Worm (Caenorhabditis elegans) whole organism, L4 larva: ENCODE measurements around the gene Y38H6C.20.

Source experiments
- ama-1 ChIP-seq: fragments of 150-350 bp; optimal IDR thresholded peaks from 2 replicates; lab custom pipeline; 2014; ENCODE audit warnings: inconsistent platforms, mixed read lengths
- egl-27 ChIP-seq: sonication (generic microtip); optimal IDR thresholded peaks from 3 replicates; lab custom pipeline; 2017; ENCODE audit warnings: missing biosample characterization, missing genetic modification reagents, missing genetic modification characterization

- TF ChIP-seq egl-27 (tag; lab: Kevin White, UChicago) (no peak), ama-1 (lab: Kevin White, UChicago) (no peak)
Measured at ce11 chrV:20499642-20500041, 51.4 kb downstream of the Y38H6C.20 start.
